Worm (Caenorhabditis elegans) whole organism, midembryonic: ENCODE results near the gene F46F5.5.

ENCODE experiments used
- cog-1 ChIP-seq: sonication (generic microtip); optimal IDR thresholded peaks from 2 replicates; lab custom pipeline; 2016; ENCODE audit warnings: missing genetic modification characterization, missing compliant biosample characterization
- flt-1 ChIP-seq: fragments of 200-800 bp; sonication (Bioruptor generic); IDR thresholded peaks from 2 replicates; pipeline ENCODE4 v1.3.6; 2022; ENCODE audit warnings: missing genetic modification characterization, missing compliant biosample characterization
- ref-1 ChIP-seq: fragments of 200-800 bp; sonication (Bioruptor generic); conservative IDR thresholded peaks from 2 replicates; pipeline ENCODE4 v1.3.6; 2022; ENCODE audit warnings: missing genetic modification reagents, missing genetic modification characterization, missing compliant biosample characterization
- tab-1 ChIP-seq: fragments of 200-800 bp; sonication (Bioruptor generic); IDR thresholded peaks from 2 replicates; pipeline ENCODE4 v1.3.6; 2022; ENCODE audit warnings: missing genetic modification characterization, missing compliant biosample characterization
- ztf-23 ChIP-seq: fragments of 200-800 bp; sonication (Bioruptor generic); IDR thresholded peaks from 2 replicates; pipeline ENCODE4 v1.3.6; 2022; ENCODE audit warnings: missing genetic modification reagents, missing genetic modification characterization, missing compliant biosample characterization

DNA sequence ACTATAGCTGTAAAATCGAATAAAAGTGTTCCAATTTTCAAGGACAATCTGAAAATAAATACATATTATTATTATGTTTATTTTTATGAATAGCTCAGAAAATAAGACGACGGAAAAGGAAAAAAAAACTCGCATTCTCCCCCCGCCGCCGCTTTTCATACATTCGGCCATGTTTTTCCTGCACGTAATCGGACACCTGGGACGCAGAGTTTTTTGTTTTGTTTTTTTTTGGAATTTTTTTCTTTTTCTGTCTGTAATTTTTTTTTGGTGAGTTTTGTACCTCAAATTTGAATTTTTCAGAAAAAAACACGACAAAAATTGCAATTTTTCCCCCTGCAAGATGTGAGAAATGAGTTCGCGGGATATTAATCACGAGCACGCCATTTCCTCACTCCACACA is 42.6 kb downstream of the F46F5.5 start, which contains the start of gene C08G5.6:
- no peak for TF ChIP-seq cog-1 (tag; lab: Kevin White, UChicago)
- no peak for TF ChIP-seq ref-1 (GFP tag; lab: Robert Waterston, UW)
- no peak for TF ChIP-seq flt-1
- no peak for TF ChIP-seq tab-1 (GFP tag; lab: Robert Waterston, UW)
- TF ChIP-seq ztf-23: no peak
